Worm (Caenorhabditis elegans) whole organism, L2 larva: Measurements from ENCODE around the gene math-34.
"Not testable (repeated sequence)": the region's sequence is repeated elsewhere in the genome, so short reads cannot be mapped to it uniquely, and the experiment has no call there.

ENCODE experiments used
- C34F6.9 ChIP-seq: fragments of 150-350 bp; optimal IDR thresholded peaks from 2 replicates; lab custom pipeline; 2014; ENCODE audit warnings: missing biosample characterization, missing genetic modification characterization
- R02D3.7 ChIP-seq: fragments of 150-350 bp; optimal IDR thresholded peaks from 2 replicates; lab custom pipeline; 2014; ENCODE audit warnings: missing biosample characterization, missing genetic modification characterization
- alr-1 ChIP-seq: fragments of 150-350 bp; optimal IDR thresholded peaks from 2 replicates; lab custom pipeline; 2014; ENCODE audit warnings: missing biosample characterization, missing genetic modification characterization
- aly-2 ChIP-seq: fragments of 150-350 bp; optimal IDR thresholded peaks from 2 replicates; lab custom pipeline; 2014; ENCODE audit warnings: missing biosample characterization, missing genetic modification characterization
- ceh-16 ChIP-seq: fragments of 150-350 bp; optimal IDR thresholded peaks from 2 replicates; lab custom pipeline; 2014; ENCODE audit warnings: missing biosample characterization, missing genetic modification characterization
- crh-2 ChIP-seq: sonication (generic microtip); optimal IDR thresholded peaks from 2 replicates; lab custom pipeline; 2017; ENCODE audit warnings: missing biosample characterization, missing genetic modification characterization
- egl-27 ChIP-seq: sonication (generic microtip); optimal IDR thresholded peaks from 3 replicates; lab custom pipeline; 2017; ENCODE audit warnings: missing biosample characterization, missing genetic modification reagents, missing genetic modification characterization
- elt-1 ChIP-seq: fragments of 150-350 bp; optimal IDR thresholded peaks from 2 replicates; lab custom pipeline; 2014; ENCODE audit warnings: missing biosample characterization, missing genetic modification characterization
- fos-1 ChIP-seq: fragments of 150-350 bp; optimal IDR thresholded peaks from 2 replicates; lab custom pipeline; 2014; ENCODE audit warnings: missing biosample characterization, missing genetic modification characterization
- gmeb-1 ChIP-seq: fragments of 150-350 bp; optimal IDR thresholded peaks from 2 replicates; lab custom pipeline; 2014; ENCODE audit warnings: missing biosample characterization, missing genetic modification characterization
- lin-11 ChIP-seq: fragments of 150-350 bp; sonication (generic microtip); optimal IDR thresholded peaks from 2 replicates; lab custom pipeline; 2014; ENCODE audit warnings: missing biosample characterization, missing genetic modification characterization, inconsistent platforms, mixed read lengths
- lin-39 ChIP-seq: fragments of 150-350 bp; optimal IDR thresholded peaks from 2 replicates; lab custom pipeline; 2014; ENCODE audit warnings: missing biosample characterization, missing genetic modification reagents, missing genetic modification characterization
- lsy-2 ChIP-seq, 2 experiments: fragments of 150-350 bp in 1 of 2; sonication (generic microtip) in 1 of 2; optimal IDR thresholded peaks; 2 replicates each; lab custom pipeline; 2014 to 2017; ENCODE audit warnings: missing biosample characterization in 2 of 2, missing genetic modification characterization in 2 of 2
- mdl-1 ChIP-seq, 2 experiments: fragments of 150-350 bp in 1 of 2; sonication (generic microtip) in 1 of 2; optimal IDR thresholded peaks; 2 replicates each; lab custom pipeline; 2017; ENCODE audit warnings: missing biosample characterization in 2 of 2, missing genetic modification characterization in 2 of 2
- nhr-11 ChIP-seq: fragments of 150-350 bp; optimal IDR thresholded peaks from 2 replicates; lab custom pipeline; 2014; ENCODE audit warnings: missing biosample characterization, missing genetic modification characterization
- nhr-12 ChIP-seq: fragments of 150-350 bp; optimal IDR thresholded peaks from 2 replicates; lab custom pipeline; 2014; ENCODE audit warnings: missing biosample characterization, missing genetic modification characterization
- nhr-21 ChIP-seq: fragments of 150-350 bp; optimal IDR thresholded peaks from 2 replicates; lab custom pipeline; 2014; ENCODE audit warnings: missing biosample characterization, missing genetic modification characterization
- nhr-25 ChIP-seq: fragments of 150-350 bp; sonication (generic microtip); optimal IDR thresholded peaks from 3 replicates; lab custom pipeline; 2014; ENCODE audit warnings: missing biosample characterization, missing genetic modification characterization
- nhr-6 ChIP-seq: fragments of 150-350 bp; optimal IDR thresholded peaks from 2 replicates; lab custom pipeline; 2014; ENCODE audit warnings: missing biosample characterization, missing genetic modification characterization
- nhr-77 ChIP-seq: fragments of 150-350 bp; optimal IDR thresholded peaks from 2 replicates; lab custom pipeline; 2014; ENCODE audit warnings: missing biosample characterization, missing genetic modification characterization
- sem-4 ChIP-seq: fragments of 150-350 bp; optimal IDR thresholded peaks from 2 replicates; lab custom pipeline; 2014; ENCODE audit warnings: missing biosample characterization, missing genetic modification reagents, missing genetic modification characterization
- skn-1 ChIP-seq: sonication (generic microtip); optimal IDR thresholded peaks from 2 replicates; lab custom pipeline; 2017; ENCODE audit warnings: missing biosample characterization, missing genetic modification characterization
- sma-3 ChIP-seq: sonication (generic microtip); optimal IDR thresholded peaks from 2 replicates; lab custom pipeline; 2016; ENCODE audit warnings: missing genetic modification reagents, missing genetic modification characterization, missing compliant biosample characterization
- sma-9 ChIP-seq, 2 experiments: fragments of 150-350 bp in 1 of 2; sonication (generic microtip) in 1 of 2; optimal IDR thresholded peaks; 2 replicates each; lab custom pipeline; 2014 to 2016; ENCODE audit warnings: missing genetic modification characterization in 2 of 2, mild to moderate bottlenecking in 1 of 2, missing biosample characterization in 1 of 2, missing compliant biosample characterization in 1 of 2, missing genetic modification reagents in 1 of 2, moderate library complexity in 1 of 2
- snpc-4 ChIP-seq: fragments of 150-350 bp; optimal IDR thresholded peaks from 2 replicates; lab custom pipeline; 2014; ENCODE audit warnings: missing biosample characterization, missing genetic modification characterization
- unc-39 ChIP-seq: fragments of 150-350 bp; optimal IDR thresholded peaks from 2 replicates; lab custom pipeline; 2014; ENCODE audit warnings: missing biosample characterization, missing genetic modification characterization
- unc-55 ChIP-seq: fragments of 150-350 bp; sonication (generic microtip); optimal IDR thresholded peaks from 3 replicates; lab custom pipeline; 2014; ENCODE audit warnings: missing biosample characterization, missing genetic modification reagents, missing genetic modification characterization
- unc-62 ChIP-seq: fragments of 150-350 bp; optimal IDR thresholded peaks from 2 replicates; lab custom pipeline; 2014; ENCODE audit warnings: missing biosample characterization, missing genetic modification reagents, missing genetic modification characterization
- ztf-1 ChIP-seq: fragments of 200-800 bp; sonication (Bioruptor generic); conservative IDR thresholded peaks from 2 replicates; pipeline ENCODE4 v1.3.6; 2022; ENCODE audit warnings: missing genetic modification characterization, missing compliant biosample characterization
- ztf-11 ChIP-seq: sonication (generic microtip); optimal IDR thresholded peaks from 2 replicates; lab custom pipeline; 2017; ENCODE audit warnings: missing biosample characterization, missing genetic modification characterization
- ztf-4 ChIP-seq: fragments of 150-350 bp; optimal IDR thresholded peaks from 2 replicates; lab custom pipeline; 2014; ENCODE audit warnings: missing biosample characterization, missing genetic modification characterization

math-34 gene

ce11 chrII:1028602-1029001 lies at the start of gene math-34:
Gene math-34 (plus strand): TSS chrII:1028972.
- TF ChIP-seq C34F6.9 (tag; lab: Kevin White, UChicago): no peak
- TF ChIP-seq lsy-2 (tag; optimal IDR thresholded peaks at IDR 0.05; lab: Kevin White, UChicago): no peak
- TF ChIP-seq alr-1 (tag; lab: Kevin White, UChicago): no peak
- TF ChIP-seq fos-1 (tag; lab: Kevin White, UChicago): peak; percentile 23

ce11 chrII:979135-979534 lies 49.6 kb upstream of the math-34 start, which contains the start of the genes fbxc-17 and fbxc-15:
Gene fbxc-17 (minus strand): TSS chrII:979235.
Gene fbxc-15 (plus strand): TSS chrII:979423.
- TF ChIP-seq nhr-25 (no peak), R02D3.7 (tag; lab: Kevin White, UChicago) (no peak), lin-11 (tag; lab: Kevin White, UChicago) (no peak), nhr-21 (tag; lab: Kevin White, UChicago) (no peak), nhr-77 (no peak), ztf-4 (tag; lab: Kevin White, UChicago) (no peak), nhr-6 (no peak), sma-9 (GFP tag; optimal IDR thresholded peaks at IDR 0.05; lab: Kevin White, UChicago) (no peak), sma-9 (tag; optimal IDR thresholded peaks at IDR 0.05; lab: Kevin White, UChicago) (no peak), egl-27 (tag; lab: Kevin White, UChicago) (no peak), crh-2 (tag; lab: Kevin White, UChicago) (no peak), alr-1 (tag; lab: Kevin White, UChicago) (no peak), elt-1 (tag; lab: Kevin White, UChicago) (no peak), sma-3 (GFP tag; lab: Kevin White, UChicago) (no peak), unc-55 (GFP tag; lab: Kevin White, UChicago) (no peak), fos-1 (tag; lab: Kevin White, UChicago) (no peak), ztf-1 (GFP tag; lab: Robert Waterston, UW) (no peak)

DNA sequence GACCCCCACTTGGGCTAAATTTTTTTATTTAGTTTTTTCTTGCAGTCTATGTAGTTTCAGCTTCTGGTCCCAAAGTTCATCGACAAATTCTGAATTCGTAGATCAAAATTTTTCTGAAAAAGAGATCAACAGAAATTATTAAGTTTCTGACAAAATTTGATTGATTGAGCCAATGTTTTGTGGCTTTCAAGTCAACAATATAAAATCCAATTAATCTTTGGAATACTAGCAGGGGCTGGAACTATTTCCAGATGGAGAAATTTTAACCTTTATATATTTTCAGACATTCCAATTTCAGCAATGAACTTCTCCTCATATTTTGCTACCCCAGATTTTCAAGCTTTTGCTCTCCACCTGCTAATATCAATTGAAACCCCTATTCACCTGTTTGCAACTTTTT lies 45.9 kb upstream of the math-34 start, which contains the start of gene srh-274:
srh-274 (plus strand) TSS at position 301 of the 400 bp plus-strand sequence.
- no peak for TF ChIP-seq ztf-11 (tag; lab: Kevin White, UChicago)
- no peak for TF ChIP-seq nhr-21 (tag; lab: Kevin White, UChicago)
- TF ChIP-seq unc-39 (tag; lab: Kevin White, UChicago): no peak
- no peak for TF ChIP-seq egl-27 (tag; lab: Kevin White, UChicago)
- TF ChIP-seq nhr-25: no peak
- no peak for TF ChIP-seq sma-9 (GFP tag; optimal IDR thresholded peaks at IDR 0.05; lab: Kevin White, UChicago)
- TF ChIP-seq sma-9 (tag; optimal IDR thresholded peaks at IDR 0.05; lab: Kevin White, UChicago): no peak
- no peak for TF ChIP-seq ztf-4 (tag; lab: Kevin White, UChicago)
- no peak for TF ChIP-seq unc-62 (GFP tag; lab: Kevin White, UChicago)
- TF ChIP-seq aly-2 (tag; lab: Kevin White, UChicago): no peak
- TF ChIP-seq fos-1 (tag; lab: Kevin White, UChicago): no peak
- TF ChIP-seq nhr-11 (tag; lab: Kevin White, UChicago): no peak

ce11 chrII:985703-986102 lies 43.1 kb upstream of the math-34 start, which contains the start of gene fbxc-40:
Gene fbxc-40 (plus strand): TSS chrII:986003.
- TF ChIP-seq gmeb-1 (tag; lab: Kevin White, UChicago); unc-62 (GFP tag; lab: Kevin White, UChicago); elt-1 (tag; lab: Kevin White, UChicago): not testable (repeated sequence)

DNA sequence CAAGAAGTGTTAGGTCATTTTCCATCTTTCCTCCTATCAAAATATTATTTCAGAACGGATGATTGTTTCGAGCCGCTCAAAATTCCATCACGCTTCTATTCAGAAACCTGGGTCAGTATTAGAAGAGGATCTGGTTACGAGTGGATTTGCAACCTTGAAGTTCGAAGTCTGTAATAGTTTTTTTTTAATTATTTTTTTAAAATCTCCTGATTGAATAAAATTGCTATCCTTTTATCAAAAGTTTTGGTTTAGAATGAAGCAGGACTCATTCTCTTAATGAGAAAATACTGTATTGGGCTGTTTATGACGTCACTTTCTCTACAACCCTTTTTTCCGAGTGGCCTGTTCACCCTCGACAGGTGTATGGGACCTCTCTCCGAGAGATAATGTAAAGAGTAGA lies 40.3 kb upstream of the math-34 start, which contains the start of gene fbxc-39:
fbxc-39 (plus strand) TSS at position 301 of the 400 bp plus-strand sequence.
- TF ChIP-seq C34F6.9 (tag; lab: Kevin White, UChicago): no peak
- TF ChIP-seq lin-11 (tag; lab: Kevin White, UChicago): no peak
- TF ChIP-seq alr-1 (tag; lab: Kevin White, UChicago): no peak
- TF ChIP-seq R02D3.7 (tag; lab: Kevin White, UChicago): no peak
- TF ChIP-seq nhr-12 (tag; lab: Kevin White, UChicago): no peak
- no peak for TF ChIP-seq sem-4 (tag; lab: Kevin White, UChicago)
- TF ChIP-seq skn-1 (tag; lab: Kevin White, UChicago): no peak
- TF ChIP-seq elt-1 (tag; lab: Kevin White, UChicago): no peak
- TF ChIP-seq lin-39 (tag; lab: Kevin White, UChicago): no peak
- TF ChIP-seq nhr-77: no peak
- TF ChIP-seq snpc-4 (tag; lab: Kevin White, UChicago): no peak
- TF ChIP-seq ceh-16 (tag; lab: Kevin White, UChicago): no peak
- TF ChIP-seq unc-62 (GFP tag; lab: Kevin White, UChicago): no peak
- TF ChIP-seq unc-39 (tag; lab: Kevin White, UChicago): no peak
- no peak for TF ChIP-seq mdl-1 (tag; optimal IDR thresholded peaks at IDR 0.05; lab: Kevin White, UChicago)
